Worm (Caenorhabditis elegans) whole organism, young adult: Measurements from ENCODE around the gene yars-2.
"Not testable (repeated sequence)": the region's sequence is repeated elsewhere in the genome, so short reads cannot be mapped to it uniquely, and the experiment has no call there.

Source experiments
- B0019.2 ChIP-seq: fragments of 200-800 bp; sonication (Bioruptor generic); conservative IDR thresholded peaks from 2 replicates; pipeline ENCODE4 v1.3.6; 2022; ENCODE audit warnings: missing genetic modification reagents, missing genetic modification characterization, missing compliant biosample characterization
- B0035.1 ChIP-seq: sonication (generic microtip); optimal IDR thresholded peaks from 2 replicates; lab custom pipeline; 2016; ENCODE audit warnings: missing genetic modification characterization, mild to moderate bottlenecking, missing compliant biosample characterization, missing genotype, missing genetic modification reagents
- C17E4.6 ChIP-seq: fragments of 200-800 bp; sonication (Bioruptor generic); IDR thresholded peaks from 2 replicates; pipeline ENCODE4 v1.3.6; 2022; ENCODE audit warnings: missing genetic modification reagents, missing genetic modification characterization, missing compliant biosample characterization
- F22D6.2 ChIP-seq: sonication (generic microtip); optimal IDR thresholded peaks from 2 replicates; lab custom pipeline; 2016; ENCODE audit warnings: mild to moderate bottlenecking, missing genetic modification characterization, missing compliant biosample characterization
- F33H1.4 ChIP-seq: fragments of 200-800 bp; sonication (Bioruptor generic); IDR thresholded peaks from 2 replicates; pipeline ENCODE4 v1.3.6; 2022; ENCODE audit warnings: missing genetic modification reagents, missing genetic modification characterization, missing compliant biosample characterization
- F39B2.1 ChIP-seq: fragments of 200-800 bp; sonication (Bioruptor generic); IDR thresholded peaks from 2 replicates; pipeline ENCODE4 v1.3.6; 2022; ENCODE audit warnings: missing genetic modification reagents, missing genetic modification characterization, missing compliant biosample characterization
- Y53F4B.3 ChIP-seq: fragments of 200-800 bp; sonication (Bioruptor generic); IDR thresholded peaks from 2 replicates; pipeline ENCODE4 v1.3.6; 2022; ENCODE audit warnings: missing genetic modification reagents, missing genetic modification characterization, missing compliant biosample characterization
- Y53G8AR.9 ChIP-seq: fragments of 200-800 bp; sonication (Bioruptor generic); conservative IDR thresholded peaks from 2 replicates; pipeline ENCODE4 v1.3.6; 2022; ENCODE audit warnings: missing genetic modification reagents, missing genetic modification characterization, missing compliant biosample characterization
- Y67H2A.10 ChIP-seq: fragments of 200-800 bp; sonication (Bioruptor generic); conservative IDR thresholded peaks from 2 replicates; pipeline ENCODE4 v1.3.6; 2022; ENCODE audit warnings: missing genetic modification reagents, missing genetic modification characterization, missing compliant biosample characterization
- Y79H2A.3 ChIP-seq: fragments of 200-800 bp; sonication (Bioruptor generic); conservative IDR thresholded peaks from 2 replicates; pipeline ENCODE4 v1.3.6; 2022; ENCODE audit warnings: missing genetic modification reagents, missing genetic modification characterization, missing compliant biosample characterization
- Y95B8A.8 ChIP-seq: fragments of 200-800 bp; sonication (Bioruptor generic); IDR thresholded peaks from 2 replicates; pipeline ENCODE4 v1.3.6; 2022; ENCODE audit warnings: missing genetic modification reagents, missing genetic modification characterization, missing compliant biosample characterization
- aptf-3 ChIP-seq: fragments of 200-800 bp; sonication (Bioruptor generic); IDR thresholded peaks from 2 replicates; pipeline ENCODE4 v1.3.6; 2022; ENCODE audit warnings: missing genetic modification characterization, missing compliant biosample characterization
- attf-5 ChIP-seq: fragments of 200-800 bp; sonication (Bioruptor generic); optimal IDR thresholded peaks from 2 replicates; lab custom pipeline; 2018; ENCODE audit warnings: mild to moderate bottlenecking, missing genetic modification characterization, missing compliant biosample characterization
- bed-1 ChIP-seq: fragments of 200-800 bp; sonication (Bioruptor generic); IDR thresholded peaks from 2 replicates; pipeline ENCODE4 v1.3.6; 2022; ENCODE audit warnings: missing genetic modification reagents, missing genetic modification characterization, missing compliant biosample characterization
- ccch-3 ChIP-seq: fragments of 200-800 bp; sonication (Bioruptor generic); optimal IDR thresholded peaks from 2 replicates; lab custom pipeline; 2018; ENCODE audit warnings: mild to moderate bottlenecking, missing genetic modification characterization, missing compliant biosample characterization
- ceh-27 ChIP-seq: fragments of 200-800 bp; sonication (Bioruptor generic); optimal IDR thresholded peaks from 2 replicates; lab custom pipeline; 2018; ENCODE audit warnings: mild to moderate bottlenecking, missing genetic modification characterization, moderate library complexity, missing compliant biosample characterization
- ceh-91 ChIP-seq: fragments of 200-800 bp; sonication (Bioruptor generic); IDR thresholded peaks from 2 replicates; pipeline ENCODE4 v1.3.6; 2022; ENCODE audit warnings: missing genetic modification reagents, missing genetic modification characterization, missing compliant biosample characterization
- dox-1 ChIP-seq: fragments of 200-800 bp; sonication (Bioruptor generic); IDR thresholded peaks from 2 replicates; pipeline ENCODE4 v1.3.6; 2022; ENCODE audit warnings: missing genetic modification reagents, missing genetic modification characterization, missing compliant biosample characterization
- efl-1 ChIP-seq: fragments of 150-350 bp; optimal IDR thresholded peaks from 2 replicates; lab custom pipeline; 2014; ENCODE audit warnings: missing biosample characterization, missing genetic modification reagents, missing genetic modification characterization
- egl-18 ChIP-seq: fragments of 200-800 bp; sonication (Bioruptor generic); IDR thresholded peaks from 2 replicates; pipeline ENCODE4 v1.3.6; 2022; ENCODE audit warnings: missing genetic modification reagents, missing genetic modification characterization, missing compliant biosample characterization
- egl-44 ChIP-seq: fragments of 200-800 bp; sonication (Bioruptor generic); IDR thresholded peaks from 2 replicates; pipeline ENCODE4 v1.3.6; 2022; ENCODE audit warnings: missing genetic modification reagents, missing genetic modification characterization, missing compliant biosample characterization
- ekl-4 ChIP-seq: fragments of 200-800 bp; sonication (Bioruptor generic); IDR thresholded peaks from 2 replicates; pipeline ENCODE4 v1.3.6; 2022; ENCODE audit warnings: missing genetic modification reagents, missing genetic modification characterization, missing compliant biosample characterization
- him-1 ChIP-seq: sonication (generic microtip); optimal IDR thresholded peaks from 2 replicates; lab custom pipeline; 2016; ENCODE audit warnings: missing genotype, missing genetic modification reagents, missing genetic modification characterization, missing compliant biosample characterization
- hmg-1.2 ChIP-seq: fragments of 200-800 bp; sonication (Bioruptor generic); IDR thresholded peaks from 2 replicates; pipeline ENCODE4 v1.3.6; 2022; ENCODE audit warnings: missing genetic modification reagents, missing genetic modification characterization, missing compliant biosample characterization
- hmg-20 ChIP-seq: fragments of 200-800 bp; sonication (Bioruptor generic); IDR thresholded peaks from 2 replicates; pipeline ENCODE4 v1.3.6; 2022; ENCODE audit warnings: missing genetic modification reagents, missing genetic modification characterization, missing compliant biosample characterization
- hsf-1 ChIP-seq: fragments of 200-800 bp; sonication (Bioruptor generic); IDR thresholded peaks from 2 replicates; pipeline ENCODE4 v1.3.6; 2022; ENCODE audit warnings: missing genetic modification reagents, missing genetic modification characterization, missing compliant biosample characterization
- lag-1 ChIP-seq: fragments of 200-800 bp; sonication (Bioruptor generic); IDR thresholded peaks from 2 replicates; pipeline ENCODE4 v1.3.6; 2022; ENCODE audit warnings: missing genetic modification reagents, missing genetic modification characterization, missing compliant biosample characterization
- lin-26 ChIP-seq: fragments of 200-800 bp; sonication (Bioruptor generic); IDR thresholded peaks from 2 replicates; pipeline ENCODE4 v1.3.6; 2022; ENCODE audit warnings: missing genetic modification reagents, missing genetic modification characterization, missing compliant biosample characterization
- lin-40 ChIP-seq: sonication (generic microtip); optimal IDR thresholded peaks from 2 replicates; lab custom pipeline; 2016; ENCODE audit warnings: missing genetic modification characterization, mild to moderate bottlenecking, missing compliant biosample characterization, missing genotype, missing genetic modification reagents
- lir-1 ChIP-seq: fragments of 200-800 bp; sonication (Bioruptor generic); conservative IDR thresholded peaks from 2 replicates; pipeline ENCODE4 v1.3.6; 2022; ENCODE audit warnings: missing genetic modification reagents, missing genetic modification characterization, missing compliant biosample characterization
- madf-10 ChIP-seq: sonication (generic microtip); optimal IDR thresholded peaks from 2 replicates; lab custom pipeline; 2016; ENCODE audit warnings: mild to moderate bottlenecking, missing genetic modification characterization, missing compliant biosample characterization
- madf-8 ChIP-seq: fragments of 200-800 bp; sonication (Bioruptor generic); conservative IDR thresholded peaks from 2 replicates; pipeline ENCODE4 v1.3.6; 2022; ENCODE audit warnings: missing genetic modification reagents, missing genetic modification characterization, missing compliant biosample characterization
- mcd-1 ChIP-seq: fragments of 200-800 bp; sonication (Bioruptor generic); IDR thresholded peaks from 2 replicates; pipeline ENCODE4 v1.3.6; 2022; ENCODE audit warnings: missing genetic modification reagents, missing genetic modification characterization, missing compliant biosample characterization
- mel-28 ChIP-seq: sonication (generic microtip); optimal IDR thresholded peaks from 2 replicates; lab custom pipeline; 2016; ENCODE audit warnings: borderline replicate concordance, mild to moderate bottlenecking, missing genetic modification characterization, missing compliant biosample characterization
- nfyb-1 ChIP-seq: fragments of 200-800 bp; sonication (Bioruptor generic); IDR thresholded peaks from 2 replicates; pipeline ENCODE4 v1.3.6; 2022; ENCODE audit warnings: missing genetic modification reagents, missing genetic modification characterization, missing compliant biosample characterization
- nhr-90 ChIP-seq: sonication (generic microtip); optimal IDR thresholded peaks from 2 replicates; lab custom pipeline; 2016; ENCODE audit warnings: missing genotype, mild to moderate bottlenecking, missing genetic modification characterization, missing compliant biosample characterization
- pbrm-1 ChIP-seq: fragments of 200-800 bp; sonication (Bioruptor generic); IDR thresholded peaks from 2 replicates; pipeline ENCODE4 v1.3.6; 2022; ENCODE audit warnings: missing genetic modification reagents, missing genetic modification characterization, missing compliant biosample characterization
- rcor-1 ChIP-seq: fragments of 200-800 bp; sonication (Bioruptor generic); IDR thresholded peaks from 2 replicates; pipeline ENCODE4 v1.3.6; 2022; ENCODE audit warnings: missing genetic modification reagents, missing genetic modification characterization, missing compliant biosample characterization
- repo-1 ChIP-seq: sonication (generic microtip); optimal IDR thresholded peaks from 2 replicates; lab custom pipeline; 2017; ENCODE audit warnings: mild to moderate bottlenecking, missing genetic modification characterization, missing compliant biosample characterization
- sea-2 ChIP-seq: fragments of 200-800 bp; sonication (Bioruptor generic); IDR thresholded peaks from 2 replicates; pipeline ENCODE4 v1.3.6; 2022; ENCODE audit warnings: missing genetic modification characterization, missing compliant biosample characterization
- snpc-4 ChIP-seq, 5 experiments: fragments of 150-350 bp in 1 of 5; sonication (generic microtip) in 4 of 5; optimal IDR thresholded peaks; 2 replicates each; lab custom pipeline; 2014 to 2018; ENCODE audit warnings: missing genetic modification characterization in 5 of 5, missing biosample characterization in 3 of 5, antibody characterized with exemption in 2 of 5, mild to moderate bottlenecking in 2 of 5, missing compliant biosample characterization in 2 of 5, missing genotype in 2 of 5, moderate library complexity in 2 of 5, missing genetic modification reagents in 1 of 5
- somi-1 ChIP-seq: fragments of 200-800 bp; sonication (Bioruptor generic); optimal IDR thresholded peaks from 2 replicates; lab custom pipeline; 2018; ENCODE audit warnings: mild to moderate bottlenecking, missing genetic modification characterization, missing compliant biosample characterization
- tlf-1 ChIP-seq: fragments of 200-800 bp; sonication (Bioruptor generic); optimal IDR thresholded peaks from 2 replicates; lab custom pipeline; 2018; ENCODE audit warnings: mild to moderate bottlenecking, missing genetic modification characterization, missing compliant biosample characterization
- unc-130 ChIP-seq: sonication (generic microtip); optimal IDR thresholded peaks from 2 replicates; lab custom pipeline; 2016; ENCODE audit warnings: missing genetic modification reagents, missing genetic modification characterization, missing compliant biosample characterization
- ztf-22 ChIP-seq: fragments of 200-800 bp; sonication (Bioruptor generic); optimal IDR thresholded peaks from 2 replicates; lab custom pipeline; 2018; ENCODE audit warnings: mild to moderate bottlenecking, missing genetic modification characterization, moderate library complexity, missing compliant biosample characterization
- ztf-25 ChIP-seq: fragments of 200-800 bp; sonication (Bioruptor generic); IDR thresholded peaks from 2 replicates; pipeline ENCODE4 v1.3.6; 2022; ENCODE audit warnings: missing genetic modification reagents, missing genetic modification characterization, missing compliant biosample characterization
- ztf-26 ChIP-seq: sonication (generic microtip); optimal IDR thresholded peaks from 2 replicates; lab custom pipeline; 2017; ENCODE audit warnings: missing genetic modification characterization, missing compliant biosample characterization
- ztf-6 ChIP-seq: fragments of 200-800 bp; sonication (Bioruptor generic); IDR thresholded peaks from 2 replicates; pipeline ENCODE4 v1.3.6; 2022; ENCODE audit warnings: missing genetic modification reagents, missing genetic modification characterization, missing compliant biosample characterization

yars-2 gene

ce11 chrIV:4727935-4728334 is 15.5 kb upstream of the yars-2 start (continued):
- TF ChIP-seq mel-28 (peak; percentile 9), ztf-22 (GFP tag; lab: Kevin White, UChicago) (peak; percentile 66), unc-130 (GFP tag; lab: Kevin White, UChicago) (peak; percentile 90), dox-1 (GFP tag; lab: Robert Waterston, UW) (peak; percentile 100), Y95B8A.8 (GFP tag; lab: Robert Waterston, UW) (peak; percentile 99), Y67H2A.10 (peak; percentile 98), Y53G8AR.9 (GFP tag; lab: Robert Waterston, UW) (peak; percentile 99), bed-1 (GFP tag; lab: Robert Waterston, UW) (peak; percentile 100), ccch-3 (GFP tag; lab: Kevin White, UChicago) (peak; percentile 52), B0035.1 (peak; percentile 83), rcor-1 (GFP tag; lab: Robert Waterston, UW) (peak; percentile 98), madf-10 (peak; percentile 88), lin-40 (tag; lab: Kevin White, UChicago) (peak; percentile 96), Y53F4B.3 (peak; percentile 91), attf-5 (peak; percentile 99), F22D6.2 (tag; lab: Kevin White, UChicago) (peak; percentile 82), mcd-1 (GFP tag; lab: Robert Waterston, UW) (peak; percentile 100), lir-1 (GFP tag; lab: Robert Waterston, UW) (peak; percentile 98), lin-26 (GFP tag; lab: Robert Waterston, UW) (peak; percentile 97), ztf-25 (GFP tag; lab: Robert Waterston, UW) (peak; percentile 99), somi-1 (GFP tag; lab: Kevin White, UChicago) (peak; percentile 95), egl-18 (GFP tag; lab: Robert Waterston, UW) (peak; percentile 98), sea-2 (GFP tag; lab: Robert Waterston, UW) (peak; percentile 100), nhr-90 (peak; percentile 76), lag-1 (GFP tag; lab: Robert Waterston, UW) (peak; percentile 93; the same call in 1 of the 2 replicates), B0019.2 (GFP tag; lab: Robert Waterston, UW) (peak; percentile 99), hmg-1.2 (GFP tag; lab: Robert Waterston, UW) (peak; percentile 100), snpc-4 (tag; optimal IDR thresholded peaks at IDR 0.05; lab: Kevin White, UChicago) (peak; percentile 16 to 88 (median 76)), tlf-1 (GFP tag; lab: Kevin White, UChicago) (peak; percentile 98), hmg-20 (peak; percentile 95), nfyb-1 (GFP tag; lab: Robert Waterston, UW) (peak; percentile 99), ztf-6 (peak; percentile 99), ztf-26 (tag; lab: Kevin White, UChicago) (peak; percentile 96), him-1 (tag; lab: Kevin White, UChicago) (peak; percentile 48), efl-1 (GFP tag; lab: Kevin White, UChicago) (peak; percentile 18), ceh-27 (peak; percentile 89), egl-44 (GFP tag; lab: Robert Waterston, UW) (peak; percentile 99), pbrm-1 (GFP tag; lab: Robert Waterston, UW) (peak; percentile 99), aptf-3 (GFP tag; lab: Robert Waterston, UW) (peak; percentile 91), madf-8 (peak; percentile 87), C17E4.6 (GFP tag; lab: Robert Waterston, UW) (peak; percentile 99), hsf-1 (GFP tag; lab: Robert Waterston, UW) (peak; percentile 94), F39B2.1 (GFP tag; lab: Robert Waterston, UW) (peak; percentile 83; the same call in 1 of the 2 replicates), Y79H2A.3 (peak; percentile 96), ekl-4 (GFP tag; lab: Robert Waterston, UW) (peak; percentile 98), F33H1.4 (GFP tag; lab: Robert Waterston, UW) (peak; percentile 97), repo-1 (tag; lab: Kevin White, UChicago) (peak; percentile 77), ceh-91 (peak; percentile 100)
- TF ChIP-seq snpc-4 (GFP tag; optimal IDR thresholded peaks at IDR 0.05; lab: Kevin White, UChicago), result not testable (repeated sequence)
